Worm (Caenorhabditis elegans): ENCODE data around the gene srh-252.

DNA sequence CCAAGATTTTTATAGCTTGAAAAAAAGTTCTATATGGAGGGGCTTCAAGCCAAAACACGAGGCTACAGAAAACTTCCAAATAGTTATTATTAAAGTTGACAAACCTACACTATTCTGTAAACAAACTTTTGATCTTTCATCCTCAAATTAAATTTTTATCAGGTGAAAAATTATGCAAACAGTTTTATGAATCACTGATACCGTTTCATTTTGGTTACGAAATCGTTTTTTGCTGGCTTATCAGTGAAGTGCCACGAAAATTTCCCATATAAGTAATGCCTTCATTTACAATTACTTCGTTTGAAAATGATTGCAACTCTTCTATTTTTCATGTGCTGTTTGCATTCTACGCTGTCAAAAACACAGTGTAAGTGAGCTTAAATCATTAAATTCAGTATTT, 15.6 kb upstream of the srh-252 start, which contains the start of gene T19C9.8:
- TF ChIP-seq lin-13 (tag; optimal IDR thresholded peaks at IDR 0.05) (no peak), pha-4 (tag; optimal IDR thresholded peaks at IDR 0.05) (no peak), blmp-1 (tag; optimal IDR thresholded peaks at IDR 0.05) (no peak), unc-39 (tag; optimal IDR thresholded peaks at IDR 0.05) (no peak), unc-120 (tag; optimal IDR thresholded peaks at IDR 0.05; ENCODE audit: poor library complexity, severe bottlenecking) (no peak), snpc-4 (tag; optimal IDR thresholded peaks at IDR 0.05) (no peak), mep-1 (tag; optimal IDR thresholded peaks at IDR 0.05) (no peak), lsy-2 (tag; optimal IDR thresholded peaks at IDR 0.05) (no peak), elt-1 (tag; optimal IDR thresholded peaks at IDR 0.05; ENCODE audit: borderline replicate concordance, insufficient read depth) (no peak)
